Fruit fly (Drosophila melanogaster) whole organism, embryonic: ENCODE measurements around the gene pnr.

ENCODE experiments used
- Adf1 ChIP-seq: fragments of 200-800 bp; sonication (Bioruptor generic); IDR thresholded peaks from 2 replicates; pipeline ENCODE4 v1.3.6; 2022; ENCODE audit warnings: missing biosample characterization, missing genetic modification characterization
- Atf-2 ChIP-seq: fragments of 200-800 bp; sonication (Bioruptor generic); optimal IDR thresholded peaks from 2 replicates; lab custom pipeline; 2016; ENCODE audit warnings: missing biosample characterization, missing genetic modification characterization
- CG1024 ChIP-seq: fragments of 200-800 bp; sonication (Bioruptor generic); IDR thresholded peaks from 2 replicates; pipeline ENCODE4 v1.3.6; 2022; ENCODE audit warnings: missing biosample characterization, missing genetic modification characterization
- CG10462 ChIP-seq: fragments of 200-800 bp; sonication (Bioruptor generic); optimal IDR thresholded peaks from 2 replicates; lab custom pipeline; 2016; ENCODE audit warnings: missing biosample characterization, missing genetic modification characterization
- CG10543 ChIP-seq: fragments of 200-800 bp; sonication (Bioruptor generic); optimal IDR thresholded peaks from 3 replicates; lab custom pipeline; 2017; ENCODE audit warnings: missing biosample characterization, mild to moderate bottlenecking, missing genetic modification characterization, moderate library complexity
- CG11695 ChIP-seq: fragments of 200-800 bp; sonication (Bioruptor generic); IDR thresholded peaks from 3 replicates; pipeline ENCODE4 v1.3.6; 2022; ENCODE audit warnings: missing biosample characterization, missing genetic modification characterization
- CG12299 ChIP-seq: fragments of 200-800 bp; sonication (Bioruptor generic); optimal IDR thresholded peaks from 2 replicates; lab custom pipeline; 2018; ENCODE audit warnings: missing biosample characterization, mild to moderate bottlenecking, missing genetic modification characterization
- CG12659 ChIP-seq: fragments of 200-800 bp; sonication (Bioruptor generic); optimal IDR thresholded peaks from 3 replicates; lab custom pipeline; 2017; ENCODE audit warnings: mild to moderate bottlenecking, missing biosample characterization, missing genetic modification reagents, missing genetic modification characterization
- CG13624 ChIP-seq: fragments of 200-800 bp; sonication (Bioruptor generic); optimal IDR thresholded peaks from 2 replicates; lab custom pipeline; 2016; ENCODE audit warnings: missing biosample characterization, missing genetic modification characterization
- CG15011 ChIP-seq: fragments of 200-800 bp; sonication (Bioruptor generic); optimal IDR thresholded peaks from 3 replicates; lab custom pipeline; 2018; ENCODE audit warnings: missing biosample characterization, mild to moderate bottlenecking, missing genetic modification characterization
- CG17361 ChIP-seq: fragments of 200-800 bp; sonication (Bioruptor generic); IDR thresholded peaks from 3 replicates; pipeline ENCODE4 v1.3.6; 2022; ENCODE audit warnings: missing biosample characterization, missing genetic modification characterization
- CG17802 ChIP-seq: fragments of 200-800 bp; sonication (Bioruptor generic); optimal IDR thresholded peaks from 2 replicates; lab custom pipeline; 2018; ENCODE audit warnings: missing biosample characterization, mild to moderate bottlenecking, missing genetic modification characterization, moderate library complexity
- CG1832 ChIP-seq: fragments of 200-800 bp; sonication (Bioruptor generic); optimal IDR thresholded peaks from 2 replicates; lab custom pipeline; 2017; ENCODE audit warnings: missing biosample characterization, mild to moderate bottlenecking, missing genetic modification characterization, inconsistent platforms
- CG34422 ChIP-seq: fragments of 200-800 bp; sonication (Bioruptor generic); IDR thresholded peaks from 3 replicates; pipeline ENCODE4 v1.3.6; 2022; ENCODE audit warnings: missing biosample characterization, missing genetic modification characterization
- CG3726 ChIP-seq: fragments of 200-800 bp; sonication (Bioruptor generic); IDR thresholded peaks from 3 replicates; pipeline ENCODE4, ENCODE4 v1.3.6; 2022; ENCODE audit warnings: missing biosample characterization, missing genetic modification characterization
- CG4282 ChIP-seq: fragments of 200-800 bp; sonication (Bioruptor generic); optimal IDR thresholded peaks from 2 replicates; lab custom pipeline; 2016; ENCODE audit warnings: missing biosample characterization, missing genetic modification characterization
- CG4854 ChIP-seq: fragments of 200-800 bp; sonication (Bioruptor generic); optimal IDR thresholded peaks from 2 replicates; lab custom pipeline; 2016; ENCODE audit warnings: missing biosample characterization, missing genetic modification characterization, inconsistent platforms
- CG5953 ChIP-seq: fragments of 200-800 bp; sonication (Bioruptor generic); IDR thresholded peaks from 2 replicates; pipeline ENCODE4 v1.3.6; 2022; ENCODE audit warnings: missing biosample characterization, missing genetic modification characterization
- CG6254 ChIP-seq: fragments of 200-800 bp; sonication (Bioruptor generic); optimal IDR thresholded peaks from 3 replicates; lab custom pipeline; 2017; ENCODE audit warnings: mild to moderate bottlenecking, missing biosample characterization, missing genetic modification reagents, missing genetic modification characterization
- CG6765 ChIP-seq: fragments of 200-800 bp; sonication (Bioruptor generic); optimal IDR thresholded peaks from 3 replicates; lab custom pipeline; 2017; ENCODE audit warnings: missing biosample characterization, mild to moderate bottlenecking, missing genetic modification characterization
- CG6854 ChIP-seq: fragments of 200-800 bp; sonication (Bioruptor generic); optimal IDR thresholded peaks from 3 replicates; lab custom pipeline; 2017; ENCODE audit warnings: missing biosample characterization, mild to moderate bottlenecking, missing genetic modification characterization
- CG7928 ChIP-seq: fragments of 200-800 bp; sonication (Bioruptor generic); optimal IDR thresholded peaks from 2 replicates; lab custom pipeline; 2017; ENCODE audit warnings: missing biosample characterization, mild to moderate bottlenecking, missing genetic modification characterization
- CG8765 ChIP-seq: fragments of 200-800 bp; sonication (Bioruptor generic); IDR thresholded peaks from 2 replicates; pipeline ENCODE4 v1.3.6; 2022; ENCODE audit warnings: missing biosample characterization, missing genetic modification characterization
- CG8924 ChIP-seq: fragments of 200-800 bp; optimal IDR thresholded peaks from 3 replicates; lab custom pipeline; 2019; ENCODE audit warnings: missing biosample characterization, mild to moderate bottlenecking, missing genetic modification characterization, moderate library complexity
- CG8944 ChIP-seq: fragments of 200-800 bp; sonication (Bioruptor generic); optimal IDR thresholded peaks from 3 replicates; lab custom pipeline; 2016; ENCODE audit warnings: missing biosample characterization, missing genetic modification characterization
- CG9817 ChIP-seq: fragments of 200-800 bp; sonication (Bioruptor generic); optimal IDR thresholded peaks from 2 replicates; lab custom pipeline; 2018; ENCODE audit warnings: missing biosample characterization, mild to moderate bottlenecking, missing genetic modification characterization, moderate library complexity
- CTCF ChIP-seq: fragments of 200-800 bp; sonication (Bioruptor generic); optimal IDR thresholded peaks from 2 replicates; lab custom pipeline; 2017; ENCODE audit warnings: missing biosample characterization, mild to moderate bottlenecking, missing genetic modification characterization, moderate library complexity
- Gsc ChIP-seq: fragments of 200-800 bp; sonication (Bioruptor generic); IDR thresholded peaks from 2 replicates; pipeline ENCODE4 v1.3.6; 2022; ENCODE audit warnings: missing biosample characterization, missing genetic modification characterization
- Gug ChIP-seq: fragments of 200-800 bp; sonication (Bioruptor generic); IDR thresholded peaks from 4 replicates; pipeline ENCODE4 v1.3.6; 2022; ENCODE audit warnings: missing biosample characterization, missing genetic modification characterization
- H15 ChIP-seq: fragments of 200-800 bp; sonication (Bioruptor generic); IDR thresholded peaks from 3 replicates; pipeline ENCODE4 v1.3.6; 2022; ENCODE audit warnings: missing biosample characterization, missing genetic modification characterization
- HLH54F ChIP-seq: fragments of 200-800 bp; sonication (Bioruptor generic); optimal IDR thresholded peaks from 3 replicates; lab custom pipeline; 2016; ENCODE audit warnings: missing biosample characterization, missing genetic modification characterization
- HmgD ChIP-seq: fragments of 200-800 bp; sonication (Bioruptor generic); optimal IDR thresholded peaks from 3 replicates; lab custom pipeline; 2016; ENCODE audit warnings: missing biosample characterization, missing genetic modification characterization
- Jarid2 ChIP-seq: fragments of 200-800 bp; sonication (Bioruptor generic); optimal IDR thresholded peaks from 3 replicates; lab custom pipeline; 2017; ENCODE audit warnings: mild to moderate bottlenecking, missing biosample characterization, missing genetic modification reagents, missing genetic modification characterization
- MBD-R2 ChIP-seq: fragments of 200-800 bp; sonication (Bioruptor generic); IDR thresholded peaks from 2 replicates; pipeline ENCODE4 v1.3.6; 2022; ENCODE audit warnings: missing biosample characterization, missing genetic modification characterization
- Mad ChIP-seq: fragments of 200-800 bp; sonication (Bioruptor generic); optimal IDR thresholded peaks from 2 replicates; lab custom pipeline; 2016; ENCODE audit warnings: missing biosample characterization, missing genetic modification characterization
- NC2α ChIP-seq: fragments of 200-800 bp; sonication (Bioruptor generic); optimal IDR thresholded peaks from 2 replicates; lab custom pipeline; 2016; ENCODE audit warnings: missing biosample characterization, missing genetic modification characterization
- PHDP ChIP-seq: fragments of 200-800 bp; sonication (Bioruptor generic); optimal IDR thresholded peaks from 3 replicates; lab custom pipeline; 2018; ENCODE audit warnings: missing biosample characterization, mild to moderate bottlenecking, missing genetic modification characterization, moderate library complexity
- Pdp1 ChIP-seq, 2 experiments: fragments of 200-800 bp; sonication (Bioruptor generic); optimal IDR thresholded peaks; 3 replicates each; lab custom pipeline; 2016; ENCODE audit warnings: missing biosample characterization in 2 of 2, missing genetic modification characterization in 2 of 2, mild to moderate bottlenecking in 1 of 2, moderate library complexity in 1 of 2
- Ssrp ChIP-seq: fragments of 200-800 bp; sonication (Bioruptor generic); optimal IDR thresholded peaks from 2 replicates; lab custom pipeline; 2018; ENCODE audit warnings: missing biosample characterization, mild to moderate bottlenecking, missing genetic modification characterization, moderate library complexity
- Taf1 ChIP-seq: fragments of 200-800 bp; sonication (Bioruptor generic); IDR thresholded peaks from 2 replicates; pipeline ENCODE4 v1.3.6; 2022; ENCODE audit warnings: missing biosample characterization, missing genetic modification characterization
- corto ChIP-seq: fragments of 200-800 bp; sonication (Bioruptor generic); optimal IDR thresholded peaks from 2 replicates; lab custom pipeline; 2016; ENCODE audit warnings: missing biosample characterization, mild to moderate bottlenecking, missing genetic modification characterization, moderate library complexity
- dysf ChIP-seq: fragments of 200-800 bp; sonication (Bioruptor generic); IDR thresholded peaks from 3 replicates; pipeline ENCODE4 v1.3.6; 2022; ENCODE audit warnings: missing biosample characterization, missing genetic modification characterization
- ken ChIP-seq: fragments of 200-800 bp; sonication (Bioruptor generic); IDR thresholded peaks from 3 replicates; pipeline ENCODE4 v1.3.6; 2022; ENCODE audit warnings: missing biosample characterization, missing genetic modification characterization
- peb ChIP-seq: fragments of 200-800 bp; sonication (Bioruptor generic); IDR thresholded peaks from 2 replicates; pipeline ENCODE4 v1.3.6; 2022; ENCODE audit warnings: missing biosample characterization, missing genetic modification characterization
- sna ChIP-seq: fragments of 200-800 bp; sonication (Bioruptor generic); IDR thresholded peaks from 2 replicates; pipeline ENCODE4 v1.3.6; 2022; ENCODE audit warnings: missing biosample characterization, missing genetic modification characterization; ENCODE audit not compliant: partially characterized antibody
- sob ChIP-seq: fragments of 200-800 bp; sonication (Bioruptor generic); IDR thresholded peaks from 2 replicates; pipeline ENCODE4 v1.3.6; 2022; ENCODE audit warnings: missing biosample characterization, missing genetic modification characterization
- sqz ChIP-seq: fragments of 200-800 bp; sonication (Bioruptor generic); optimal IDR thresholded peaks from 3 replicates; lab custom pipeline; 2018; ENCODE audit warnings: missing biosample characterization, mild to moderate bottlenecking, missing genetic modification characterization
- stwl ChIP-seq: fragments of 200-800 bp; sonication (Bioruptor generic); optimal IDR thresholded peaks from 3 replicates; lab custom pipeline; 2018; ENCODE audit warnings: missing biosample characterization, mild to moderate bottlenecking, missing genetic modification characterization, moderate library complexity
- tin ChIP-seq: fragments of 200-800 bp; sonication (Bioruptor generic); optimal IDR thresholded peaks from 3 replicates; lab custom pipeline; 2016; ENCODE audit warnings: missing biosample characterization, missing genetic modification characterization
- vvl ChIP-seq: fragments of 200-800 bp; sonication (Bioruptor generic); IDR thresholded peaks from 2 replicates; pipeline ENCODE4 v1.3.6; 2022; ENCODE audit warnings: missing biosample characterization, missing genetic modification characterization

Gene pnr

DNA sequence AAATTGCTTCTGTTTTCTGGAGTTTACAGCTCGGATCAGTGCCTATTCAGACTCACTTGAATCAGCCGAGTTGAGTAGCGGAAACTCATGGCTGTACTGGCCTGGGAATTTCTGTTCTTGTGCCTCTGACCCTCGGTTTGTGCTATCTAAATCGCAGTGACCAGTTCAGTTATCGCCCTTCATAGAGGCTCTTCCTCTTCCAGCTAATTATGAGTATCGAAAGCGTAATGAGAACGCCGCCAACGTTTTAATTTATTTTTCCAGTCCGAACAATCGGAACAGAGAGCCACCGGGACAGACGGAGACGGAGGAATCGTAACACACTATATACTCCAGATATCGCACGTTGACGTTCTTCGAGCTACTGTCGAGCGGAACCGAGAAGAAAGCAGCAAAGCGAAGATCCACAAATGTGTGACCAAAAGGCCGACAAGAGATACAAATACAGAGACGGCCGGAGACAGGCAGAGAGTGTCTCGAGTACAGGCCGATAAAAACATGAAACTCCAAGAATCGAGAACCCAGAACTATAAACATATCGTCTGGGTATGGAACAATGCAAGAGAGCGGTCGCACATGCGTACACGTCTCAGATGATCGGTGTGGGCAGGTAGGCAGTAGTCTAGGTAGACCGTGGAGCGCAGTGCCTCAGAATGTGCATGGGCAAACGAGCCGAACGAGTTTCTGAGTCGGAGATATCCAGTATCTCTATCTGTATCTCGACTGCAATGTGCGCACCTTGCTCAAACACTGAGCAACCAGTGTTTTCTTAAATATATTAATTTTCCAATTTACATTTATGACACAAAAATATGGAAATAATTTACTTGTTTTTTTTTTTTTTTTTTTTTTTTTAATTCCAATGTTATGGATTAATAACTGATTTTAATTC is 46.1 kb downstream of the pnr start (continued):
- TF ChIP-seq Gug (GFP tag; lab: Robert Waterston, UW): peak; percentile 21; the same call in 1 of the 4 replicates
- no peak for TF ChIP-seq CG8944
- TF ChIP-seq CG7928 (GFP tag; lab: Kevin White, UChicago): no peak
- TF ChIP-seq CTCF (GFP tag; lab: Kevin White, UChicago): no peak
- no peak for TF ChIP-seq CG15011 (GFP tag; lab: Kevin White, UChicago)
- peak; percentile 18 for TF ChIP-seq Mad (GFP tag; lab: Kevin White, UChicago)
- TF ChIP-seq CG34422: peak; percentile 66; the same call in 1 of the 3 replicates
- TF ChIP-seq sqz (GFP tag; lab: Kevin White, UChicago): no peak
- peak; percentile 83 for TF ChIP-seq CG11695 (GFP tag; lab: Robert Waterston, UW)
- peak; percentile 76 for TF ChIP-seq tin (GFP tag; lab: Kevin White, UChicago)
- no peak for TF ChIP-seq CG4854 (GFP tag; lab: Kevin White, UChicago)
- peak; percentile 68 for TF ChIP-seq CG1024
- peak; percentile 42; the same call in 1 of the 3 replicates for TF ChIP-seq ken (GFP tag; lab: Robert Waterston, UW)
- no peak for TF ChIP-seq CG6854 (GFP tag; lab: Kevin White, UChicago)
- no peak for TF ChIP-seq CG4282
- peak; percentile 28 for TF ChIP-seq Atf-2 (GFP tag; lab: Kevin White, UChicago)
- TF ChIP-seq CG1832 (GFP tag; lab: Kevin White, UChicago): no peak
- peak; percentile 46 for TF ChIP-seq CG17802 (tag; lab: Kevin White, UChicago)
- no peak for TF ChIP-seq NC2α (GFP tag; lab: Kevin White, UChicago)
- no peak for TF ChIP-seq Taf1
- TF ChIP-seq CG6765 (GFP tag; lab: Kevin White, UChicago): no peak
- peak; percentile 22 to 29 for TF ChIP-seq Pdp1 (GFP tag; optimal IDR thresholded peaks at IDR 0.05; lab: Kevin White, UChicago)
- TF ChIP-seq HmgD (GFP tag; lab: Kevin White, UChicago): no peak
- 0 out of 3 replicates have a peak, but pooled peaks have one; percentile 7 for TF ChIP-seq CG3726 (GFP tag; lab: Robert Waterston, UW)
- peak; percentile 63 for TF ChIP-seq CG6254 (GFP tag; lab: Kevin White, UChicago)
- TF ChIP-seq CG12299: no peak
- no peak for TF ChIP-seq sna (GFP tag; lab: Robert Waterston, UW)
- peak; percentile 93 for TF ChIP-seq vvl (GFP tag; lab: Robert Waterston, UW)
- TF ChIP-seq PHDP (tag; lab: Kevin White, UChicago): peak; percentile 68
- TF ChIP-seq dysf (GFP tag; lab: Robert Waterston, UW): peak; percentile 64
- TF ChIP-seq CG13624 (GFP tag; lab: Kevin White, UChicago): peak; percentile 1
- peak; percentile 35 for TF ChIP-seq HLH54F (GFP tag; lab: Kevin White, UChicago)
- no peak for TF ChIP-seq MBD-R2 (GFP tag; lab: Robert Waterston, UW)
- peak; percentile 22 for TF ChIP-seq CG10543 (GFP tag; lab: Kevin White, UChicago)
- no peak for TF ChIP-seq Gsc (GFP tag; lab: Robert Waterston, UW)
- TF ChIP-seq CG10462: peak; percentile 67
- TF ChIP-seq CG12659 (GFP tag; lab: Kevin White, UChicago): peak; percentile 58
- peak; percentile 65 for TF ChIP-seq Ssrp
- peak; percentile 86 for TF ChIP-seq CG8924 (tag; lab: Kevin White, UChicago)
- no peak for TF ChIP-seq CG9817
- peak; percentile 43; the same call in 1 of the 2 replicates for TF ChIP-seq sob (GFP tag; lab: Robert Waterston, UW)
- TF ChIP-seq corto (GFP tag; lab: Kevin White, UChicago): peak; percentile 47
- peak; percentile 58; the same call in 2 of the 3 replicates for TF ChIP-seq CG17361 (GFP tag; lab: Robert Waterston, UW)
- TF ChIP-seq stwl (tag; lab: Kevin White, UChicago): peak; percentile 6
- no peak for TF ChIP-seq Jarid2 (GFP tag; lab: Kevin White, UChicago)
- TF ChIP-seq H15 (GFP tag; lab: Robert Waterston, UW): peak; percentile 78
- TF ChIP-seq Adf1: no peak
- no peak; the same call in 1 of the 2 replicates for TF ChIP-seq CG8765 (GFP tag; lab: Robert Waterston, UW)
- peak; percentile 74 for TF ChIP-seq CG5953 (GFP tag; lab: Robert Waterston, UW)
- peak; percentile 57 for TF ChIP-seq peb
